Fruit fly (Drosophila melanogaster) whole organism, pupa: ENCODE data around the gene CG7702.

Experiments used
- CG10348 ChIP-seq: fragments of 200-800 bp; sonication (Bioruptor generic); IDR thresholded peaks from 2 replicates; pipeline ENCODE4 v1.3.6; 2022; ENCODE audit warnings: missing biosample characterization, missing genetic modification characterization
- CG12605 ChIP-seq: fragments of 200-800 bp; sonication (Bioruptor generic); IDR thresholded peaks from 2 replicates; pipeline ENCODE4 v1.3.6; 2022; ENCODE audit warnings: missing biosample characterization, missing genetic modification characterization
- CG15710 ChIP-seq: fragments of 200-800 bp; sonication (Bioruptor generic); optimal IDR thresholded peaks from 2 replicates; lab custom pipeline; 2018; ENCODE audit warnings: missing biosample characterization, mild to moderate bottlenecking, missing genetic modification characterization, moderate library complexity
- CG8159 ChIP-seq: fragments of 200-800 bp; sonication (Bioruptor generic); optimal IDR thresholded peaks from 3 replicates; lab custom pipeline; 2018; ENCODE audit warnings: missing biosample characterization, mild to moderate bottlenecking, missing genetic modification characterization, moderate library complexity
- CG8301 ChIP-seq: fragments of 200-800 bp; sonication (Bioruptor generic); optimal IDR thresholded peaks from 2 replicates; lab custom pipeline; 2018; ENCODE audit warnings: missing biosample characterization, mild to moderate bottlenecking, missing genetic modification characterization
- D1 ChIP-seq: fragments of 200-800 bp; sonication (Bioruptor generic); optimal IDR thresholded peaks from 2 replicates; lab custom pipeline; 2018; ENCODE audit warnings: missing biosample characterization, mild to moderate bottlenecking, missing genetic modification characterization, moderate library complexity
- EcR ChIP-seq: fragments of 200-800 bp; sonication (Bioruptor generic); optimal IDR thresholded peaks from 3 replicates; lab custom pipeline; 2019; ENCODE audit warnings: missing biosample characterization, missing genetic modification characterization, mild to moderate bottlenecking, moderate library complexity, missing genetic modification reagents
- Ets98B ChIP-seq: fragments of 200-800 bp; sonication (Bioruptor generic); IDR thresholded peaks from 2 replicates; pipeline ENCODE4 v1.3.6; 2022; ENCODE audit warnings: missing biosample characterization, missing genetic modification characterization
- Pif1B ChIP-seq: fragments of 200-800 bp; sonication (Bioruptor generic); optimal IDR thresholded peaks from 3 replicates; lab custom pipeline; 2016; ENCODE audit warnings: missing biosample characterization, missing genetic modification characterization
- Snoo ChIP-seq: fragments of 200-800 bp; sonication (Bioruptor generic); optimal IDR thresholded peaks from 3 replicates; lab custom pipeline; 2017; ENCODE audit warnings: missing biosample characterization, mild to moderate bottlenecking, missing genetic modification characterization, inconsistent platforms
- fd96Ca ChIP-seq: fragments of 200-800 bp; sonication (Bioruptor generic); IDR thresholded peaks from 3 replicates; pipeline ENCODE4 v1.3.6; 2022; ENCODE audit warnings: missing biosample characterization, missing genetic modification characterization
- gl ChIP-seq: fragments of 200-800 bp; sonication (Bioruptor generic); optimal IDR thresholded peaks from 2 replicates; lab custom pipeline; 2018; ENCODE audit warnings: missing biosample characterization, mild to moderate bottlenecking, missing genetic modification characterization
- rn ChIP-seq: fragments of 200-800 bp; sonication (Bioruptor generic); IDR thresholded peaks from 2 replicates; pipeline ENCODE4 v1.3.6; 2022; ENCODE audit warnings: missing biosample characterization, missing genetic modification characterization

DNA sequence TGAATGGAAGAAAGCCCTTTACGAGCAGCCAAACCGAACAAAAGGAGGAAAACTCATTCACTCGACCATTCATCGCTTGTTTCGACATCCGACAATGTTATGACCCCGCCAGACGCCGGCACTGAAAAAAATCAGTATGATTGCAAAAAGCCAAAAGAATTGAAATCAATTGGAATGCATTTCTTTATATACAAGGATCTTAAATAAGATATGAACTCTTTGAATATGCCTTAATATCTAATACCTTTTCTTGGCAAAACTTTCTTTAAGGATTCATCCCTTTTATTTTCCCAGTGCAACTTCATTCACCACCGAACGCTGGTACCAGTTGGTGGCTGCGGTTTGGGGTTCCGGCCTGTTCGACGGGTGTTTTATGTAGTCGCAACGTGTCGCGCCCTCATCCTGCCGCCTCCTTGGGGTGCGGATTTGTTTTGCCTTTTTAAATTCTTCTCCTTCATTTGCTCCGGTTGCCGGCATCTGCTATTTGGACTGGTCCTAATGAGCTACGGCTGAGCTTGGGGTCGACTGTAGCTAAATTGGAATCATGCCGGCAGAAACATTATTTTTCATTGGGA, 50.7 kb downstream of the CG7702 start:
- no peak; the same call in 2 of the 3 replicates for TF ChIP-seq fd96Ca
- TF ChIP-seq Snoo (tag; lab: Kevin White, UChicago) = no peak
- TF ChIP-seq CG10348 (GFP tag; lab: Robert Waterston, UW) = no peak
- TF ChIP-seq D1 (tag; lab: Kevin White, UChicago) = no peak
- no peak; the same call in 1 of the 2 replicates for TF ChIP-seq CG12605 (GFP tag; lab: Robert Waterston, UW)
- TF ChIP-seq Pif1B (GFP tag; lab: Kevin White, UChicago) = peak; percentile 43
- TF ChIP-seq CG8301 (tag; lab: Kevin White, UChicago) = no peak
- no peak for TF ChIP-seq rn (GFP tag; lab: Robert Waterston, UW)
- no peak for TF ChIP-seq Ets98B (GFP tag; lab: Robert Waterston, UW)
- TF ChIP-seq EcR (GFP tag; lab: Kevin White, UChicago) = no peak
- peak; percentile 73 for TF ChIP-seq CG15710 (tag; lab: Kevin White, UChicago)
- TF ChIP-seq CG8159 (tag; lab: Kevin White, UChicago) = peak; percentile 79
- TF ChIP-seq gl (tag; lab: Kevin White, UChicago) = peak; percentile 41
